Worm (Caenorhabditis elegans): ENCODE measurements around the gene nhr-44.

DNA sequence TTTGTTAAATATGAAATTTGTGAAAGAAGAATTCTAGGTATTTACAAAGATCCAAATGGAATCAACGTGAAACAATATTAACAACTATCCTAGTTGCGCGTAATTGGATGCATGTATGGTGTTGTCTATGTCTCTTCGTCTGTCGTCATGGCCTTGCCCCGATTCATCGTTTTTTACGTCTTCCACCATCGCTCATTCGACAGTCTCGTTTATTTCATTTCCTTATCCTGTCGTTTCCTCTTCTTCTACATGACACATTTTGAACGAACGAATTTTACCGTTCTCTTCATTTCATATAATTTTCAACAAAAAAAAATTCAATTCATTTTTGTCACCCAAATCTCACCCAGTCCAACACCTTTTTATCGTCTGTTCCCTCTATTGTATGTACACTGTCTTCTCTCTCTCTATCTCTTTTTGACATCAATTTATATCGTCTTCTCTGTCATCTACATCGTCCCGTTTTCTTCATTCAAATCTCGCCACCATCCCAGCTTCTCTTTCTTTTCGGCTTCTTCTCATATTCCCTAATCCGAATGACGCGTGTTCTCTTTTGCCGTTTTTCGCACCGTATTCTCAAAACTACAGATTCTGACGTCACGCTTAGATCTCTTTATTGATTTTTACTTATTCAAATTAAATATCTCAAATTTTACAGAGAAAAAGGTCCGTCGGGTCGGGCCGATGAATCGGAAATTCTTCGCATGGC, 7.4 kb downstream of the nhr-44 start, which contains the start of gene ttc-17:
- TF ChIP-seq ceh-82 (tag; optimal IDR thresholded peaks at IDR 0.05) (no peak), ztf-11 (tag; optimal IDR thresholded peaks at IDR 0.05) (no peak), elt-3 (tag; optimal IDR thresholded peaks at IDR 0.05) (no peak), nhr-12 (tag; optimal IDR thresholded peaks at IDR 0.05) (no peak), lin-39 (tag; optimal IDR thresholded peaks at IDR 0.05) (no peak), unc-39 (tag; optimal IDR thresholded peaks at IDR 0.05) (no peak), nhr-11 (tag; optimal IDR thresholded peaks at IDR 0.05) (no peak), elt-2 (tag; optimal IDR thresholded peaks at IDR 0.05) (no peak), ama-1 (optimal IDR thresholded peaks at IDR 0.05) (no peak)
